Fruit fly (Drosophila melanogaster) whole organism, wandering third instar larva: ENCODE results near the gene CG31689.
A peak's percentile ranks its signal among the peaks of the same experiment; 100 is the strongest.

Experiments
- Abd-B ChIP-seq: fragments of >200 bp; optimal IDR thresholded peaks from 2 replicates; lab custom pipeline; 2017; ENCODE audit warnings: missing biosample characterization, missing genetic modification characterization
- CG32264 ChIP-seq: fragments of 200-800 bp; sonication (Bioruptor generic); optimal IDR thresholded peaks from 2 replicates; lab custom pipeline; 2016; ENCODE audit warnings: missing biosample characterization, missing genetic modification characterization
- CG9705 ChIP-seq: fragments of 200-800 bp; sonication (Bioruptor generic); optimal IDR thresholded peaks from 2 replicates; lab custom pipeline; 2018; ENCODE audit warnings: missing biosample characterization, mild to moderate bottlenecking, missing genetic modification characterization
- CrebA ChIP-seq: fragments of 200-800 bp; sonication (Bioruptor generic); optimal IDR thresholded peaks from 2 replicates; lab custom pipeline; 2016; ENCODE audit warnings: missing biosample characterization, mild to moderate bottlenecking, missing genetic modification characterization, borderline replicate concordance
- Dif ChIP-seq: fragments of 200-275, 200-300 bp; sonication (Bioruptor generic); optimal IDR thresholded peaks from 2 replicates; lab custom pipeline; 2018; ENCODE audit warnings: missing biosample characterization, missing genetic modification characterization; ENCODE audit not compliant: partially characterized antibody
- HLH106 ChIP-seq: fragments of 200-800 bp; optimal IDR thresholded peaks from 3 replicates; lab custom pipeline; 2019; ENCODE audit warnings: missing biosample characterization, mild to moderate bottlenecking, missing genetic modification characterization, moderate library complexity
- Hnf4 ChIP-seq: fragments of 200-800 bp; sonication (Bioruptor generic); optimal IDR thresholded peaks from 2 replicates; lab custom pipeline; 2016; ENCODE audit warnings: missing biosample characterization, mild to moderate bottlenecking, missing genetic modification characterization
- Hr83 ChIP-seq: fragments of 200-300 bp; sonication (Bioruptor generic); optimal IDR thresholded peaks from 2 replicates; lab custom pipeline; 2016; ENCODE audit warnings: missing biosample characterization, mild to moderate bottlenecking, missing genetic modification characterization, moderate library complexity; ENCODE audit not compliant: poor library complexity, severe bottlenecking
- Jra ChIP-seq: sonication (Bioruptor generic); optimal IDR thresholded peaks from 2 replicates; lab custom pipeline; 2016; ENCODE audit warnings: missing biosample characterization, missing genetic modification characterization
- N ChIP-seq: fragments of >200 bp; optimal IDR thresholded peaks from 2 replicates; lab custom pipeline; 2018; ENCODE audit warnings: missing biosample characterization, missing external identifiers, missing genetic modification characterization
- OdsH ChIP-seq: fragments of 200-800 bp; sonication (Bioruptor generic); optimal IDR thresholded peaks from 2 replicates; lab custom pipeline; 2016; ENCODE audit warnings: missing biosample characterization, mild to moderate bottlenecking, missing genetic modification characterization
- Rel ChIP-seq, 2 experiments: fragments of 200-800 bp; sonication (Bioruptor generic) in 1 of 2; optimal IDR thresholded peaks; 2 replicates in 1 of 2; 3 replicates in 1 of 2; lab custom pipeline; 2016 to 2019; ENCODE audit warnings: mild to moderate bottlenecking in 2 of 2, missing biosample characterization in 2 of 2, missing genetic modification characterization in 2 of 2, moderate library complexity in 1 of 2
- Sp1 ChIP-seq: fragments of 200-800 bp; sonication (Bioruptor generic); optimal IDR thresholded peaks from 3 replicates; lab custom pipeline; 2019; ENCODE audit warnings: missing biosample characterization, mild to moderate bottlenecking, missing genetic modification characterization, moderate library complexity
- br ChIP-seq: fragments of 200-800 bp; sonication (Bioruptor generic); optimal IDR thresholded peaks from 2 replicates; lab custom pipeline; 2016; ENCODE audit warnings: missing biosample characterization, missing genetic modification characterization
- brk ChIP-seq: fragments of 200-800 bp; sonication (Bioruptor generic); optimal IDR thresholded peaks from 2 replicates; lab custom pipeline; 2016; ENCODE audit warnings: missing biosample characterization, mild to moderate bottlenecking, missing genetic modification characterization
- dl ChIP-seq, 2 experiments: fragments of 175-275, 200-275 bp in 1 of 2; fragments of 200-275 bp in 1 of 2; sonication (Bioruptor generic); optimal IDR thresholded peaks; lab custom pipeline; 2018; ENCODE audit warnings: mild to moderate bottlenecking in 2 of 2, missing biosample characterization in 2 of 2, missing genetic modification characterization in 2 of 2, moderate library complexity in 2 of 2; ENCODE audit not compliant: partially characterized antibody in 2 of 2, insufficient read depth in 1 of 2
- dsf ChIP-seq: sonication (Bioruptor generic); optimal IDR thresholded peaks from 2 replicates; lab custom pipeline; 2016; ENCODE audit warnings: missing biosample characterization, missing genetic modification characterization, borderline replicate concordance
- ey ChIP-seq: fragments of 200-800 bp; sonication (Bioruptor generic); optimal IDR thresholded peaks from 2 replicates; lab custom pipeline; 2016; ENCODE audit warnings: missing biosample characterization, missing genetic modification characterization
- foxo ChIP-seq, 2 experiments: fragments of 200-800 bp; sonication (Bioruptor generic); optimal IDR thresholded peaks; 2 replicates in 1 of 2; 3 replicates in 1 of 2; lab custom pipeline; 2016 to 2017; ENCODE audit warnings: missing biosample characterization in 2 of 2, missing genetic modification characterization in 2 of 2
- fru ChIP-seq: fragments of 200-800 bp; sonication (Bioruptor generic); optimal IDR thresholded peaks from 3 replicates; lab custom pipeline; 2016; ENCODE audit warnings: missing biosample characterization, mild to moderate bottlenecking, missing genetic modification characterization
- h ChIP-seq: fragments of 200-800 bp; sonication (Bioruptor generic); optimal IDR thresholded peaks from 3 replicates; lab custom pipeline; 2016; ENCODE audit warnings: missing biosample characterization, mild to moderate bottlenecking, missing genetic modification characterization
- jim ChIP-seq: fragments of 175-275, 200-325 bp; sonication (Bioruptor generic); optimal IDR thresholded peaks from 2 replicates; lab custom pipeline; 2016; ENCODE audit warnings: missing biosample characterization, mild to moderate bottlenecking, missing genetic modification characterization
- lola ChIP-seq: fragments of >200 bp; optimal IDR thresholded peaks from 2 replicates; lab custom pipeline; 2017; ENCODE audit warnings: missing biosample characterization, missing genetic modification characterization
- psq ChIP-seq: fragments of 200-800 bp; sonication (Bioruptor generic); optimal IDR thresholded peaks from 3 replicates; lab custom pipeline; 2017; ENCODE audit warnings: missing biosample characterization, mild to moderate bottlenecking, missing genetic modification characterization, moderate library complexity
- rgr ChIP-seq: fragments of 200-800 bp; sonication (Bioruptor generic); optimal IDR thresholded peaks from 3 replicates; lab custom pipeline; 2016; ENCODE audit warnings: missing biosample characterization, mild to moderate bottlenecking, missing genetic modification characterization
- sage ChIP-seq: fragments of 200-800 bp; sonication (Bioruptor generic); optimal IDR thresholded peaks from 2 replicates; lab custom pipeline; 2016; ENCODE audit warnings: missing biosample characterization, mild to moderate bottlenecking, missing genetic modification characterization
- sv ChIP-seq: fragments of 200-800 bp; sonication (Bioruptor generic); optimal IDR thresholded peaks from 3 replicates; lab custom pipeline; 2016; ENCODE audit warnings: missing biosample characterization, missing genetic modification characterization
- tai ChIP-seq: sonication (Bioruptor generic); optimal IDR thresholded peaks from 2 replicates; lab custom pipeline; 2016; ENCODE audit warnings: missing biosample characterization, missing genetic modification characterization
- usp ChIP-seq: fragments of >200 bp; optimal IDR thresholded peaks from 2 replicates; lab custom pipeline; 2017; ENCODE audit warnings: missing biosample characterization, missing genetic modification characterization
- woc ChIP-seq: sonication (Bioruptor generic); optimal IDR thresholded peaks from 2 replicates; lab custom pipeline; 2016; ENCODE audit warnings: missing biosample characterization, mild to moderate bottlenecking, missing genetic modification characterization

Gene CG31689

dm6 chr2L:2752460-2753411 lies 27.3 kb downstream of the CG31689 start, which contains the start of gene Pgk:
Gene Pgk, minus strand, starts transcription at chr2L:2753068.
- TF ChIP-seq lola (GFP tag; lab: Kevin White, UChicago) (no peak), Rel (GFP tag; optimal IDR thresholded peaks at IDR 0.05; lab: Kevin White, UChicago) (peak; percentile 66), Rel (tag; optimal IDR thresholded peaks at IDR 0.05; lab: Kevin White, UChicago) (peak; percentile 63), CG32264 (GFP tag; lab: Kevin White, UChicago) (peak; percentile 64), Abd-B (GFP tag; lab: Kevin White, UChicago) (no peak), tai (GFP tag; lab: Kevin White, UChicago) (no peak), HLH106 (tag; lab: Kevin White, UChicago) (peak; percentile 59), rgr (GFP tag; lab: Kevin White, UChicago) (peak; percentile 62), sage (GFP tag; lab: Kevin White, UChicago) (peak; percentile 80), ey (peak; percentile 35), CG9705 (GFP tag; lab: Kevin White, UChicago) (no peak), woc (GFP tag; lab: Kevin White, UChicago) (no peak), OdsH (GFP tag; lab: Kevin White, UChicago) (peak; percentile 20), br (GFP tag; lab: Kevin White, UChicago) (peak; percentile 61), fru (GFP tag; lab: Kevin White, UChicago) (peak; percentile 66), jim (GFP tag; lab: Kevin White, UChicago) (peak; percentile 49), psq (GFP tag; lab: Kevin White, UChicago) (peak; percentile 27), dl (GFP tag; optimal IDR thresholded peaks at IDR 0.05; lab: Kevin White, UChicago; ENCODE audit: insufficient read depth in 1 of 2, partially characterized antibody in 2 of 2) (peak; percentile 98 to 99), Dif (GFP tag; lab: Kevin White, UChicago) (peak; percentile 100), Jra (GFP tag; lab: Kevin White, UChicago) (peak; percentile 43), CrebA (GFP tag; lab: Kevin White, UChicago) (no peak), N (GFP tag; lab: Kevin White, UChicago) (no peak), Hnf4 (GFP tag; lab: Kevin White, UChicago) (peak; percentile 78), dsf (peak; percentile 47), brk (GFP tag; lab: Kevin White, UChicago) (peak; percentile 44), Hr83 (GFP tag; lab: Kevin White, UChicago) (peak; percentile 85), sv (GFP tag; lab: Kevin White, UChicago) (peak; percentile 54), Sp1 (peak; percentile 87), foxo (GFP tag; optimal IDR thresholded peaks at IDR 0.05; lab: Kevin White, UChicago) (peak; percentile 38 to 47), h (GFP tag; lab: Kevin White, UChicago) (peak; percentile 79)

- peak in 1 of 2 experiments; percentile 15 for TF ChIP-seq dl (GFP tag; optimal IDR thresholded peaks at IDR 0.05; lab: Kevin White, UChicago; ENCODE audit: insufficient read depth in 1 of 2, partially characterized antibody in 2 of 2)
- no peak for TF ChIP-seq usp (GFP tag; lab: Kevin White, UChicago)
- no peak for TF ChIP-seq CrebA (GFP tag; lab: Kevin White, UChicago)
- no peak for TF ChIP-seq Rel (GFP tag; optimal IDR thresholded peaks at IDR 0.05; lab: Kevin White, UChicago)
- peak; percentile 42 for TF ChIP-seq Rel (tag; optimal IDR thresholded peaks at IDR 0.05; lab: Kevin White, UChicago)
- TF ChIP-seq, all 38 proteins: peak for 2
Measured at dm6 chr2L:2753789-2754436, 28.4 kb downstream of the CG31689 start.
